Worm (Caenorhabditis elegans): Measurements from ENCODE around the gene irld-25.
"Not testable (repeated sequence)": the region's sequence is repeated elsewhere in the genome, so short reads cannot be mapped to it uniquely, and the experiment has no call there.

The irld-25 gene

ce11 chrV:15191971-15192370, 29.5 kb upstream of the irld-25 start:
- no peak for TF ChIP-seq nhr-2 (tag; optimal IDR thresholded peaks at IDR 0.05)

- TF ChIP-seq drap-1 (GFP tag; optimal IDR thresholded peaks at IDR 0.05) (no peak), lin-13 (tag; optimal IDR thresholded peaks at IDR 0.05) (no peak), lsy-2 (tag; optimal IDR thresholded peaks at IDR 0.05) (no peak), nhr-76 (tag; optimal IDR thresholded peaks at IDR 0.05) (no peak), tbx-8 (GFP tag; optimal IDR thresholded peaks at IDR 0.05) (no peak), elt-1 (tag; optimal IDR thresholded peaks at IDR 0.05; ENCODE audit: borderline replicate concordance, insufficient read depth) (no peak), flh-1 (GFP tag; optimal IDR thresholded peaks at IDR 0.05) (no peak), sem-2 (GFP tag; optimal IDR thresholded peaks at IDR 0.05) (no peak)
These were observed 29.1 kb upstream of the irld-25 start, which contains the start of gene plc-2 for ce11 chrV:15192377-15192776. TSS of gene plc-2 (plus strand) at chrV:15192572.

ce11 chrV:15193909-15194308, 27.5 kb upstream of the irld-25 start, which contains the start of gene Y75B12B.13:
TSS of gene Y75B12B.13 (minus strand) at chrV:15194009.
- TF ChIP-seq nhr-2 (tag; optimal IDR thresholded peaks at IDR 0.05), result no peak
- no peak for TF ChIP-seq snpc-4 (tag; optimal IDR thresholded peaks at IDR 0.05)
- no peak for TF ChIP-seq lsy-2 (tag; optimal IDR thresholded peaks at IDR 0.05)
- TF ChIP-seq flh-1 (GFP tag; optimal IDR thresholded peaks at IDR 0.05), result no peak

ce11 chrV:15197955-15198354, 23.5 kb upstream of the irld-25 start, which contains the start of gene srw-1:
TSS of gene srw-1 (plus strand) at chrV:15198255.
- no peak for TF ChIP-seq lsy-2 (tag; optimal IDR thresholded peaks at IDR 0.05)
- no peak for TF ChIP-seq nhr-28 (tag; optimal IDR thresholded peaks at IDR 0.05)

ce11 chrV:15199768-15200167, 21.7 kb upstream of the irld-25 start, which contains the start of gene Y75B12B.10:
TSS of gene Y75B12B.10 (plus strand) at chrV:15200068.
- TF ChIP-seq blmp-1 (tag; optimal IDR thresholded peaks at IDR 0.05) (no peak), elt-1 (tag; optimal IDR thresholded peaks at IDR 0.05; ENCODE audit: borderline replicate concordance, insufficient read depth) (no peak), zip-8 (tag; optimal IDR thresholded peaks at IDR 0.05) (no peak), mab-5 (tag; optimal IDR thresholded peaks at IDR 0.05) (no peak), ceh-83 (GFP tag; optimal IDR thresholded peaks at IDR 0.05) (no peak), ces-1 (GFP tag; optimal IDR thresholded peaks at IDR 0.05) (no peak), sem-2 (GFP tag; optimal IDR thresholded peaks at IDR 0.05) (no peak), bed-3 (GFP tag; optimal IDR thresholded peaks at IDR 0.05) (no peak), ham-2 (GFP tag; optimal IDR thresholded peaks at IDR 0.05) (no peak), ceh-39 (tag; optimal IDR thresholded peaks at IDR 0.05) (no peak), drap-1 (GFP tag; optimal IDR thresholded peaks at IDR 0.05) (no peak), lsy-2 (tag; optimal IDR thresholded peaks at IDR 0.05) (no peak), nhr-28 (tag; optimal IDR thresholded peaks at IDR 0.05) (no peak), nhr-237 (tag; optimal IDR thresholded peaks at IDR 0.05) (no peak), unc-39 (tag; optimal IDR thresholded peaks at IDR 0.05) (no peak), snpc-4 (tag; optimal IDR thresholded peaks at IDR 0.05) (no peak), hlh-1 (tag; optimal IDR thresholded peaks at IDR 0.05) (no peak), mls-2 (tag; optimal IDR thresholded peaks at IDR 0.05) (no peak)

- TF ChIP-seq unc-39 (tag; optimal IDR thresholded peaks at IDR 0.05); zip-8 (tag; optimal IDR thresholded peaks at IDR 0.05); bed-3 (GFP tag; optimal IDR thresholded peaks at IDR 0.05): not testable (repeated sequence)
These were observed 13.7 kb upstream of the irld-25 start, which contains the start of gene C41G6.12 for ce11 chrV:15207681-15208080. TSS of gene C41G6.12 (minus strand) at chrV:15207781.

ce11 chrV:15211869-15212268, 9.6 kb upstream of the irld-25 start, which contains the start of gene sri-24:
TSS of gene sri-24 (plus strand) at chrV:15212169.
- not testable (repeated sequence) for TF ChIP-seq ceh-83 (GFP tag; optimal IDR thresholded peaks at IDR 0.05); nhr-2 (tag; optimal IDR thresholded peaks at IDR 0.05); drap-1 (GFP tag; optimal IDR thresholded peaks at IDR 0.05)

- TF ChIP-seq ces-1 (GFP tag; optimal IDR thresholded peaks at IDR 0.05); elt-3 (tag; optimal IDR thresholded peaks at IDR 0.05); blmp-1 (tag; optimal IDR thresholded peaks at IDR 0.05): not testable (repeated sequence)
These were observed 6.3 kb upstream of the irld-25 start, which contains the start of gene sri-26 for ce11 chrV:15215175-15215574. TSS of gene sri-26 (plus strand) at chrV:15215475.

All from whole organism, mixed stage, embryonic.